Fruit fly (Drosophila melanogaster) whole organism, adult: ENCODE results near the gene CG31681.

ENCODE experiments used
- CG11617 ChIP-seq: fragments of 200-800 bp; sonication (Bioruptor generic); optimal IDR thresholded peaks from 2 replicates; lab custom pipeline; 2017; ENCODE audit warnings: mild to moderate bottlenecking, missing biosample characterization, missing genetic modification reagents, missing genetic modification characterization
- CG12768 ChIP-seq: fragments of 200-800 bp; sonication (Bioruptor generic); optimal IDR thresholded peaks from 2 replicates; lab custom pipeline; 2017; ENCODE audit warnings: missing biosample characterization, missing genetic modification characterization, mild to moderate bottlenecking, moderate library complexity, missing genetic modification reagents
- CG14711 ChIP-seq: fragments of 200-800 bp; sonication (Bioruptor generic); optimal IDR thresholded peaks from 2 replicates; lab custom pipeline; 2018; ENCODE audit warnings: missing biosample characterization, mild to moderate bottlenecking, missing genetic modification characterization, moderate library complexity
- CG5204 ChIP-seq: fragments of 200-800 bp; sonication (Bioruptor generic); optimal IDR thresholded peaks from 2 replicates; lab custom pipeline; 2016; ENCODE audit warnings: missing biosample characterization, missing genetic modification characterization
- CG7045 ChIP-seq: fragments of 200-800 bp; sonication (Bioruptor generic); optimal IDR thresholded peaks from 2 replicates; lab custom pipeline; 2017; ENCODE audit warnings: missing biosample characterization, mild to moderate bottlenecking, missing genetic modification characterization
- Crg-1 ChIP-seq: fragments of 200-800 bp; sonication (Bioruptor generic); optimal IDR thresholded peaks from 2 replicates; lab custom pipeline; 2016; ENCODE audit warnings: missing biosample characterization, missing genetic modification characterization
- Hr96 ChIP-seq: fragments of 200-800 bp; sonication (Bioruptor generic); optimal IDR thresholded peaks from 2 replicates; lab custom pipeline; 2016; ENCODE audit warnings: missing biosample characterization, missing genetic modification characterization
- kay ChIP-seq: fragments of 200-800 bp; sonication (Bioruptor generic); peaks from one replicate; lab custom pipeline; 2016; ENCODE audit warnings: missing biosample characterization, missing genetic modification characterization, borderline replicate concordance
- ovo ChIP-seq: fragments of 200-800 bp; sonication (Bioruptor generic); optimal IDR thresholded peaks from 2 replicates; lab custom pipeline; 2016; ENCODE audit warnings: missing biosample characterization, missing genetic modification characterization
- pad ChIP-seq: fragments of 200-800 bp; sonication (Bioruptor generic); optimal IDR thresholded peaks from 3 replicates; lab custom pipeline; 2017; ENCODE audit warnings: missing biosample characterization, missing genetic modification characterization, mild to moderate bottlenecking, moderate library complexity, missing genetic modification reagents
- toe ChIP-seq: fragments of 200-800 bp; sonication (Bioruptor generic); optimal IDR thresholded peaks from 2 replicates; lab custom pipeline; 2016; ENCODE audit warnings: missing biosample characterization, missing genetic modification characterization

- TF ChIP-seq kay (GFP tag; lab: Kevin White, UChicago): no peak
- TF ChIP-seq ovo (GFP tag; lab: Kevin White, UChicago): no peak
- no peak for TF ChIP-seq Hr96 (GFP tag; lab: Kevin White, UChicago)
- TF ChIP-seq CG7045: no peak
- TF ChIP-seq CG12768 (GFP tag; lab: Kevin White, UChicago): no peak
- no peak for TF ChIP-seq toe (GFP tag; lab: Kevin White, UChicago)
- TF ChIP-seq CG11617: no peak
- TF ChIP-seq CG5204 (GFP tag; lab: Kevin White, UChicago): no peak
- no peak for TF ChIP-seq CG14711
- no peak for TF ChIP-seq pad (GFP tag; lab: Kevin White, UChicago)
- TF ChIP-seq Crg-1: no peak
Measured at dm6 chr2L:2311449-2311848, 24.8 kb upstream of the CG31681 start, which contains the start of gene eys.
